Fruit fly (Drosophila melanogaster): ENCODE results near the gene Ir100a.

DNA sequence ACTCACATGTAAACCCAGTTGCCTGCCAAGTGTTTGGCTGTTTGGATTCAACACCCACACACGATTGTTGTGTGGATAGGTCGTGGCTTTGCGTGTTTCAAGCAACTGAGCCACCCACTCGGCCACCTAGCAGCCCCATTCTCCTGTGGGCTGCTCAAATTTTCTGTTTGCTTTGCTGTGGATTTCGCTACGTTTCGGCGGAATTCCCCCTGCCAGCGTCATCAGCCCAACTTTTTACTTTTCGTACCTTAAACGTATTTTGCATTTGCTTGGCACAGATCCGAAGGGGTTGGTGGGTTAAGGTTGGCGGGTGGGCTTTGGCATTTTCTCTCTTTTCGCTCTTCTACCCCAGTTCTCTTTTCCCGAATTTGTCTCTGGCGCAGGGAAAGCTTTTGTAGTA is 21.7 kb downstream of the Ir100a start:
- TF ChIP-seq psq (optimal IDR thresholded peaks at IDR 0.05): no peak
- TF ChIP-seq h (optimal IDR thresholded peaks at IDR 0.05): no peak
- TF ChIP-seq Sin3A (optimal IDR thresholded peaks at IDR 0.05): no peak
- TF ChIP-seq insv (optimal IDR thresholded peaks at IDR 0.05): no peak
- TF ChIP-seq Myc (optimal IDR thresholded peaks at IDR 0.05): no peak
